Fruit fly (Drosophila melanogaster): Measurements from ENCODE around the gene RpS19a.

Gene RpS19a

dm6 chrX:16598978-16599664 is 38.6 kb upstream of the RpS19a start, which contains the start of the genes CG9784 and Nup153 (continued):
- TF ChIP-seq CG33213 (GFP tag; optimal IDR thresholded peaks at IDR 0.05): no peak
- TF ChIP-seq fru (optimal IDR thresholded peaks at IDR 0.05): no peak
- TF ChIP-seq CG4820 (GFP tag; optimal IDR thresholded peaks at IDR 0.05): no peak
- TF ChIP-seq CG14441 (GFP tag; IDR thresholded peaks at IDR 0.05): no peak
- no peak for TF ChIP-seq kay (GFP tag; optimal IDR thresholded peaks at IDR 0.05)
- no peak for TF ChIP-seq dpn (GFP tag; optimal IDR thresholded peaks at IDR 0.05)
- no peak for TF ChIP-seq hth (optimal IDR thresholded peaks at IDR 0.05)
- TF ChIP-seq Dip3 (GFP tag; optimal IDR thresholded peaks at IDR 0.05): no peak
- peak; percentile 87 for TF ChIP-seq sna (GFP tag; IDR thresholded peaks at IDR 0.05; ENCODE audit: partially characterized antibody)
- TF ChIP-seq Ada2b (GFP tag; IDR thresholded peaks at IDR 0.05): no peak
- TF ChIP-seq MTF-1 (GFP tag; optimal IDR thresholded peaks at IDR 0.05; ENCODE audit: borderline replicate concordance): no peak
- no peak for TF ChIP-seq CG43689 (GFP tag; IDR thresholded peaks at IDR 0.05)
- TF ChIP-seq gem (tag; optimal IDR thresholded peaks at IDR 0.05): no peak
- no peak for TF ChIP-seq nau (GFP tag; optimal IDR thresholded peaks at IDR 0.05)
- TF ChIP-seq ap (GFP tag; IDR thresholded peaks at IDR 0.05): no peak
- no peak for TF ChIP-seq CG3065 (GFP tag; optimal IDR thresholded peaks at IDR 0.05)
- TF ChIP-seq Dbx (GFP tag; IDR thresholded peaks at IDR 0.05): peak; percentile 37; the same call in 1 of the 3 replicates
- TF ChIP-seq Dll (GFP tag; IDR thresholded peaks at IDR 0.05; ENCODE audit: partially characterized antibody): peak; percentile 92
- TF ChIP-seq BtbVII (GFP tag; optimal IDR thresholded peaks at IDR 0.05): no peak
- no peak for TF ChIP-seq ase (GFP tag; IDR thresholded peaks at IDR 0.05)
- peak; percentile 52; the same call in 1 of the 2 replicates for TF ChIP-seq CG6272 (GFP tag; IDR thresholded peaks at IDR 0.05)
- TF ChIP-seq CG8944 (GFP tag; optimal IDR thresholded peaks at IDR 0.05): no peak
- TF ChIP-seq Usf (GFP tag; optimal IDR thresholded peaks at IDR 0.05): no peak
- no peak for TF ChIP-seq sc (optimal IDR thresholded peaks at IDR 0.05)
- no peak for TF ChIP-seq sc (GFP tag; optimal IDR thresholded peaks at IDR 0.05)
- no peak for TF ChIP-seq slou (GFP tag; optimal IDR thresholded peaks at IDR 0.05)
- no peak for TF ChIP-seq Nf-YB (GFP tag; optimal IDR thresholded peaks at IDR 0.05)
- TF ChIP-seq Hsf (GFP tag; optimal IDR thresholded peaks at IDR 0.05): no peak
- peak; percentile 96 for TF ChIP-seq hb (GFP tag; IDR thresholded peaks at IDR 0.05; ENCODE audit: partially characterized antibody)
- TF ChIP-seq tx (GFP tag; optimal IDR thresholded peaks at IDR 0.05): no peak
- TF ChIP-seq tio (GFP tag; optimal IDR thresholded peaks at IDR 0.05): no peak
- TF ChIP-seq dm (GFP tag; optimal IDR thresholded peaks at IDR 0.05): peak; percentile 79
- TF ChIP-seq HmgZ (tag; optimal IDR thresholded peaks at IDR 0.05): peak; percentile 34
- no peak for TF ChIP-seq CG17568 (GFP tag; optimal IDR thresholded peaks at IDR 0.05)
- no peak for TF ChIP-seq CG7556 (GFP tag; optimal IDR thresholded peaks at IDR 0.05)
- no peak for TF ChIP-seq CG14965 (GFP tag; optimal IDR thresholded peaks at IDR 0.05; ENCODE audit: borderline replicate concordance)
- peak; percentile 7 for TF ChIP-seq Ets97D (GFP tag; optimal IDR thresholded peaks at IDR 0.05)
- no peak for TF ChIP-seq CG7745 (tag; optimal IDR thresholded peaks at IDR 0.05)
- no peak for TF ChIP-seq CG2712 (tag; optimal IDR thresholded peaks at IDR 0.05)
- no peak for TF ChIP-seq scrt (GFP tag; optimal IDR thresholded peaks at IDR 0.05)
- TF ChIP-seq Optix (GFP tag; IDR thresholded peaks at IDR 0.05): no peak
- no peak for TF ChIP-seq Trl (optimal IDR thresholded peaks at IDR 0.05)
- TF ChIP-seq Trl (GFP tag; optimal IDR thresholded peaks at IDR 0.05): no peak
- TF ChIP-seq CG30403 (GFP tag; optimal IDR thresholded peaks at IDR 0.05): no peak
- TF ChIP-seq gfzf (GFP tag; optimal IDR thresholded peaks at IDR 0.05): peak; percentile 10
- no peak for TF ChIP-seq Spps (tag; optimal IDR thresholded peaks at IDR 0.05)
- TF ChIP-seq CG4404 (GFP tag; IDR thresholded peaks at IDR 0.05): no peak
- no peak for TF ChIP-seq CG1832 (GFP tag; optimal IDR thresholded peaks at IDR 0.05)
- no peak for TF ChIP-seq tgo (GFP tag; IDR thresholded peaks at IDR 0.05)
- TF ChIP-seq croc (GFP tag; conservative IDR thresholded peaks at IDR 0.05): no peak
- peak; percentile 48 for TF ChIP-seq Nf-YC (tag; optimal IDR thresholded peaks at IDR 0.05)
- TF ChIP-seq dimm (GFP tag; IDR thresholded peaks at IDR 0.05): no peak
